Worm (Caenorhabditis elegans): ENCODE results near the gene F53F1.3.

Gene F53F1.3

DNA sequence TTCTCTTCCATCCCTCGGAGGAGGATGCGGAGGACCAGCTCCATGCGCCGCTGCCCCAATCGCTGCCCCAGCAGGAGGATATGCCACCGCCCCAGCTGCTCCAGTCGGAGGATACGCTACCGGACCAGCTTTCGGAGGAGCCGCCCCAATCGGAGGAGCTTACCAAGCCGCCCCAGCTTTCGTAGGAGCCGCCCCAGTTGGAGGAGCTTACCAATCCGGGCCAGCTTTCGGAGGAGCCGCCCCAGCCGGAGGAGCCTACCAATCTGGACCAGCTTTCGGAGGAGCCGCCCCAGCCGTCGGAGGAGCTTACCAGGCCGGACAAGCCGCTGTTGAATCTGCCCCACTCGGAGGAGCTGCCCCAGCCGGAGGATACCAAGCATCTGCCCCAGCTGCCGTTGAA is 7.4 kb downstream of the F53F1.3 start:
- no peak for TF ChIP-seq hlh-4 (tag; optimal IDR thresholded peaks at IDR 0.05)
- TF ChIP-seq ceh-8 (GFP tag; optimal IDR thresholded peaks at IDR 0.05) = peak; percentile 71

DNA sequence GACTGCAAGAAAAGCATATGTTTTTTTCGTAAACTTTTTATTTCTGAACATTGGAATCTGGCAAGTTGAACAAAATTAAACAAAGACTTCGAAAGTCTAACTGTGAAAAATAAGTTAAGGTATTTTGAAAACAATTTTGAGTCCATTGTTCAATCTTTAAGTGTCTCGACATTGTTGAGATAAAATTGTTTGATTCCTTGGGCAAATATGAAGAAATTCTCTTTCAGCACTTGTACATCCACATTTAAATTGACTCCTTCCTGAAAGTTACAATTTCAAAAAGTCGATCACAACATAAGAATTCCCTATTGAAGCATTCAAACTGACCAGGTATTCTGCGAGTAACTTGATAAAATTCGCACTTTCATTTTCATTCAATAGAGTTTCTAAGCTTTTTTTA is 8.0 kb downstream of the F53F1.3 start:
- TF ChIP-seq ztf-4 (tag; optimal IDR thresholded peaks at IDR 0.05) (peak; percentile 17), egl-13 (tag; optimal IDR thresholded peaks at IDR 0.05) (no peak)

DNA sequence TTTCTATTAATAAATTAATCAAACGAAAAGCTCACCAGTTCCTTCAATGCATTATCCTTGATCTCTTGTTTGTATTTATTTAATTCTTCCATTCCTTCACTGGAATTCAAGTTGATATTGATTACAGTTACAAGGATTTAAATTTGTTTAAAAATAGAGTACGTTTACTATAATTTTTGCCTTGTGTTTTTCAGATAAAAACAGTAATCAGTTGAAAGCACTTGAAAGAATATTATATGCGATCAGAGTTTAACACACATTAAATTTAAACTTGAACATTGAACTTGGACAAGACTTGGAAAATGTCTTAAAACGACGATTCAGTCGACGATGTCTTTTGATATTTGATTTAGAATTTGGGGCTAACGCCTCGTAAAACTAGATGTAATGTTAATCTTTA is 9.5 kb downstream of the F53F1.3 start, which contains the start of gene F53F1.6:
Gene F53F1.6, minus strand, starts transcription at position 101 of the 400 bp plus-strand sequence.
- TF ChIP-seq efl-3 (GFP tag; optimal IDR thresholded peaks at IDR 0.05) (no peak), lsy-2 (tag; optimal IDR thresholded peaks at IDR 0.05) (no peak)

DNA sequence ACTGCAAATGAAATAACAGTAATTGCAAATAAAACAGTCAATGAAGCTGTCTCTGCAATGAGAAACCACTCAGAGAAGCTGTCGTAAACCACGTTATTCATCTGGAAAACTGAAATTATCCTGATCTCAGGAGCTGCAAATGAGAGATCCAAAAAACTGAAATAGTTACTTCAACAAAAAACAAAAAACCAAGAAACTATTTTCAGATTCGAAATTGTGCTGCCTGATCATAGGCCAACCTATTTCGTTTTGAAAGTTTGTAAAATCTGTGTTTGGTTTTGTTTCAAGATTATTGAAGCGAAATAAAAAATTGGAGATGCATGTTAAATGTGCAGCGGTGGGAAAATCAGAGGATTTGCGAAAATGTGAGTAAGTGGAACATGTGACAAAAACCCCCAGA is 12.6 kb downstream of the F53F1.3 start, which contains the start of gene srv-8:
Gene srv-8, minus strand, starts transcription at position 101 of the 400 bp plus-strand sequence.
- TF ChIP-seq dpl-1 (GFP tag; optimal IDR thresholded peaks at IDR 0.05) (no peak), fkh-8 (tag; optimal IDR thresholded peaks at IDR 0.05) (peak; percentile 45)

DNA sequence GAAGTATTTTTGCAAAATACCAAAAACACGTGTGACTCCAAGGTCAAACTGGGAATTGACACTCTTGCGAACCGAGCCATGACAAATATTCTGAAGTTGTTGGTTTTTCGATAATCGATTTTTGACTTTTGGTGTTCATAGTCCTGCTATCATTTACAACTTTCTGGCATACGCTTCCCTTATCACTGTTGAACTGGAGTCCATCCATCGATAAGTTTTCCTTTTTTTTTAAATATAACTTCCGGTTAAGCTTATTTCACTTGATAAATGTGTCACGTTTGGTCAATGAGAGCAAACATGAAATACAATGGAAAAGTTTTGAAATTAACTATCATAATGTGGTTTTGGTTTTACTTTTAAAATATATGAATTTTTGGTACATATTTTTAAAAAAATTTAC is 13.7 kb downstream of the F53F1.3 start:
- TF ChIP-seq elt-2 (tag; optimal IDR thresholded peaks at IDR 0.05) = peak; percentile 90
- no peak for TF ChIP-seq nhr-19 (GFP tag; conservative IDR thresholded peaks at IDR 0.05)
- no peak for TF ChIP-seq C34B4.2 (tag; optimal IDR thresholded peaks at IDR 0.05)

DNA sequence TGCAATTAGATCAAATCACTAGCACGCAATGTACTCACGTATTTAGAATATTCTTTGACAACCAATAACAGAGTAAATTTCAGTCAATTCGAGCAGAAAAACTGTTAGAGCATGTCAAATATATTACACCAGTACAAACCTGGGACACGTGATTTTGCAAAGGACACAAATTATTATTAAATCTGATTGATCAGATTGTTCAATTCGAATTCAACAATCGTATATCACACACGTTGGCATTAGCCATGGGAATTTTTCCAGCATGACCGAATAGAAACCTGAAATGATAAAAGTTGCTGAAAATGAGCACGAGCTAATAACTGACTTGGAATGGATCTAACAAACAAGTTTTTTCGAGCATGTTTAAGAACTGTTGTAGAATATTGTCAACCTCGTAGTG is 15.0 kb downstream of the F53F1.3 start, which contains the start of gene srv-9:
Gene srv-9, minus strand, starts transcription at position 101 of the 400 bp plus-strand sequence.
- TF ChIP-seq isw-1 (GFP tag; IDR thresholded peaks at IDR 0.05) (no peak), ces-1 (GFP tag; optimal IDR thresholded peaks at IDR 0.05) (no peak), nhr-90 (tag; optimal IDR thresholded peaks at IDR 0.05; ENCODE audit: poor library complexity) (no peak), elt-3 (tag; optimal IDR thresholded peaks at IDR 0.05) (no peak), pag-3 (tag; optimal IDR thresholded peaks at IDR 0.05; ENCODE audit: borderline replicate concordance, insufficient read depth) (no peak), tlp-1 (tag; optimal IDR thresholded peaks at IDR 0.05) (no peak), fos-1 (tag; optimal IDR thresholded peaks at IDR 0.05) (no peak), unc-130 (tag; optimal IDR thresholded peaks at IDR 0.05) (no peak), blmp-1 (tag; optimal IDR thresholded peaks at IDR 0.05) (no peak), dpl-1 (GFP tag; optimal IDR thresholded peaks at IDR 0.05) (no peak), ztf-4 (tag; optimal IDR thresholded peaks at IDR 0.05) (no peak), nhr-85 (tag) (no peak), fkh-4 (tag; optimal IDR thresholded peaks at IDR 0.05; ENCODE audit: borderline replicate concordance) (no peak), ama-1 (optimal IDR thresholded peaks at IDR 0.05) (no peak), efl-1 (optimal IDR thresholded peaks at IDR 0.05) (no peak), efl-1 (GFP tag; optimal IDR thresholded peaks at IDR 0.05 in 1 of 2) (no peak), C34B4.2 (tag; optimal IDR thresholded peaks at IDR 0.05) (no peak), aly-2 (tag; optimal IDR thresholded peaks at IDR 0.05) (no peak), swsn-7 (tag; optimal IDR thresholded peaks at IDR 0.05) (no peak), lsy-2 (tag; optimal IDR thresholded peaks at IDR 0.05) (no peak), F16B12.6 (tag; optimal IDR thresholded peaks at IDR 0.05) (no peak)

DNA sequence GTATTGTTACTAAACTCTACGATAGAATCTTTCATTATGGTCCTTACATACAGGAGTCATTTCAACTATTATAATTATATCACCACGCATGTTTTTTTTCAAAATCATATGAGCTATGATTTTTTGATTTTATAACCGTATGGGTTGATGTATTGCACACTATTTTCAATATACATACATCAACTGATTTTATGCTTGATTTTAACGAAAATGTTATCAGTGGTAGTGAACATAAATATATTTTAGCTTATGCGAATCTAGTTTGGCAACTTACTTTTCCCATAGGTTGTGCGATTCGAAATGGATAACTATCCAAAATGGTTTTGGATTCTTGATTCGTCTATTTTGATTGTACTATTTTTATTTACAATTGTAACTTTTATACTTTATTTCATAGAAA is 15.6 kb downstream of the F53F1.3 start, which contains the start of gene srv-10:
Gene srv-10, plus strand, starts transcription at position 301 of the 400 bp plus-strand sequence.
- TF ChIP-seq ztf-4 (tag; optimal IDR thresholded peaks at IDR 0.05) (no peak), C16A3.4 (tag; optimal IDR thresholded peaks at IDR 0.05) (no peak), jun-1 (tag; optimal IDR thresholded peaks at IDR 0.05) (no peak), lin-13 (GFP tag; optimal IDR thresholded peaks at IDR 0.05) (no peak), hpl-2 (GFP tag; optimal IDR thresholded peaks at IDR 0.05) (no peak), nhr-76 (tag; optimal IDR thresholded peaks at IDR 0.05) (no peak), snu-23 (GFP tag; optimal IDR thresholded peaks at IDR 0.05) (no peak), fkh-4 (tag; optimal IDR thresholded peaks at IDR 0.05; ENCODE audit: borderline replicate concordance) (no peak), irx-1 (tag; optimal IDR thresholded peaks at IDR 0.05) (no peak), lin-14 (GFP tag; optimal IDR thresholded peaks at IDR 0.05) (no peak), grh-1 (GFP tag; IDR thresholded peaks at IDR 0.05) (no peak), vab-15 (tag; optimal IDR thresholded peaks at IDR 0.05) (no peak), efl-3 (GFP tag; optimal IDR thresholded peaks at IDR 0.05) (no peak), unc-86 (tag; optimal IDR thresholded peaks at IDR 0.05) (no peak)
